Fruit fly (Drosophila melanogaster): ENCODE measurements around the gene CG14151.

DNA sequence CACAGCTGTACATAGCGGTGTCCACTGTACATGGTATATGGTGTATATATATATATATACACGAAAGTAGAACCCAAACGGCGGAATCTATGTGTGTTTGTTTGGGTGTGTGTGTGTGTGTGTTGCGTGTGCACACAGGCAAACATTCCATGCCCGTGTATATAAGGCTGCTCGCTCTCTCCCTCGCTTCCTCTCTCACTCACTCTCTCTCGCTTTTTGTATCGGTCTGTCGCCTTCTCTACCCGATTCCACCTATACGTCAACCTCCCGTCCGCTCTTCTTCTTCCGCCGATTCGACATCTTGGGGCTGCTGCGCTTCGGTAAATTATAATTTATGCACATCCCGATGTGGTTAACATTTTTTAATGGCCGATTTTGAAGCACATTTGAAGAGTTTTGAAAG, 45.9 kb upstream of the CG14151 start:
- no peak for TF ChIP-seq rgr (GFP tag; optimal IDR thresholded peaks at IDR 0.05)
- no peak for TF ChIP-seq CG9705 (GFP tag; optimal IDR thresholded peaks at IDR 0.05)
- no peak for TF ChIP-seq br (GFP tag; optimal IDR thresholded peaks at IDR 0.05)
- no peak for TF ChIP-seq usp (GFP tag; optimal IDR thresholded peaks at IDR 0.05)
- no peak for TF ChIP-seq jim (GFP tag; optimal IDR thresholded peaks at IDR 0.05)
- peak; percentile 6 for TF ChIP-seq fru (GFP tag; optimal IDR thresholded peaks at IDR 0.05)
- TF ChIP-seq h (GFP tag; optimal IDR thresholded peaks at IDR 0.05) = no peak
- TF ChIP-seq psq (GFP tag; optimal IDR thresholded peaks at IDR 0.05) = peak; percentile 25
- TF ChIP-seq lola (GFP tag; optimal IDR thresholded peaks at IDR 0.05) = no peak

All from whole organism, wandering third instar larva.